Worm (Caenorhabditis elegans): Measurements from ENCODE around the gene ZK813.5.

Gene ZK813.5

DNA sequence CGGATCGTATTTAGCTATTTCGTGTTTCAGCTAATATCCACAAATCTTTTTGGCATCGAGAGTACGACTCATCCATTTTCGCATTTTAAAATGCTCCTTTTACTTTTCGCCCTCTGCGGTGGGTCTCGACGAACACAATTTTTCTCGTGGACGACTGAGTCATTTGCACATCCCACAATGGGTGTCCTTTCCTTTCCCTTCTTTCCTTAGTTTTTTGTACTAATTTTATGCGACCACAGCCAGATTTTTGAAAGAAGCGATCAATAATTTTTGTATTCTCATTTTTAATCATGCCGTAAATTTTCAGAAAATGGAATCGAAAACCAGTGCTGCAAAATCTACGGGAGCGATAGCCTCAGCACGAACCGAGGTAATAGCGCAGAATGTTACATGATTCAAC lies 49.3 kb downstream of the ZK813.5 start, which contains the start of gene C04F6.9:
TSS of gene C04F6.9 (plus strand) at position 301 of the 400 bp plus-strand sequence.
- no peak for TF ChIP-seq C34B4.2 (tag; optimal IDR thresholded peaks at IDR 0.05)
- TF ChIP-seq sox-4 (tag; optimal IDR thresholded peaks at IDR 0.05), result no peak
- TF ChIP-seq aly-2 (tag; optimal IDR thresholded peaks at IDR 0.05), result no peak
- TF ChIP-seq nhr-47 (tag; optimal IDR thresholded peaks at IDR 0.05), result no peak
- TF ChIP-seq egl-13 (tag; optimal IDR thresholded peaks at IDR 0.05), result no peak
- TF ChIP-seq vab-15 (tag; optimal IDR thresholded peaks at IDR 0.05), result no peak
- no peak for TF ChIP-seq unc-130 (tag; optimal IDR thresholded peaks at IDR 0.05)
- TF ChIP-seq fkh-10 (GFP tag; optimal IDR thresholded peaks at IDR 0.05), result no peak
- TF ChIP-seq nhr-76 (tag; optimal IDR thresholded peaks at IDR 0.05), result no peak
- TF ChIP-seq ets-5 (GFP tag; IDR thresholded peaks at IDR 0.05), result no peak
- no peak for TF ChIP-seq nhr-28 (tag; optimal IDR thresholded peaks at IDR 0.05)
- no peak for TF ChIP-seq mep-1 (tag; optimal IDR thresholded peaks at IDR 0.05)

DNA sequence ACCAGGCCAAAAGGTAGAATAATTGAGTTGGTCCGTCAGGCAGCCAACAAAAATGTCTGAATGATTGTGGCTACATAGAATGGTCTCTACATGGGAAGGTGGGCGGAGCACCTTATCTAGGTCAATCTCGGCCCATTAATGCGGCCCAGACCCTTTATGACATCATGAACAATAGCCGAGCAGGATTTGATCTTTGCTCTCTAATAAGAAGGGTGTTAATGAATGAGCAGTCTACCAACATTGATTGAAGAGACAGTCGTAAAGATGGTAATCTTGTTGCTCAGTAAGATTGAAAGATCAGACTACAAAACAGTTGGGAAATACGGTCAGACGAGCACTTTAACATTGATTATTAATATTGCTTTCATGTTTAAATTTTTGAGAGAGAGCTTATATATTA lies 50.6 kb downstream of the ZK813.5 start:
- no peak for TF ChIP-seq pag-3 (tag; optimal IDR thresholded peaks at IDR 0.05; ENCODE audit: borderline replicate concordance, insufficient read depth)
- TF ChIP-seq F16B12.6 (tag; optimal IDR thresholded peaks at IDR 0.05), result no peak
- TF ChIP-seq vab-15 (tag; optimal IDR thresholded peaks at IDR 0.05), result no peak
- TF ChIP-seq irx-1 (tag; optimal IDR thresholded peaks at IDR 0.05), result no peak
- no peak for TF ChIP-seq C34B4.2 (tag; optimal IDR thresholded peaks at IDR 0.05)
- TF ChIP-seq skn-1 (tag; optimal IDR thresholded peaks at IDR 0.05), result no peak
- no peak for TF ChIP-seq swsn-7 (tag; optimal IDR thresholded peaks at IDR 0.05)

DNA sequence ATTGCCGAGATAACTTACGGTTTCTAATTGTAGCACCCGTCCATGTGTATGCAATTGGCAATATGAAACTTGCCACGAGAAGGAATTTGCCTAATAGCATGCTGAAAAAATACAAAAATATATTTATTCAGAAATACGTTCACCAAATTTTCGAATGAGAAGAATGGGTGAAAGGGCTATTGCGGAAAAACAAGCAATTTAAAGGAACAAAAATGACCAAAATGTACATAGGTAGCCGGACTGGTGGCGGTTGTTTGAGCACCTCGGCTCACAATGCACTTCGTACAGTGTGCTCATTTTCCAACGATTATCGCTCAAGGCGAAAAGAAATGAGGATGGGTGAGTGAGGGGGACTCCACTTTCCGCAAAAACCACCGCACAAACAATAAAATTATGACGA lies 51.1 kb downstream of the ZK813.5 start, which contains the start of gene cht-1:
TSS of gene cht-1 (minus strand) at position 101 of the 400 bp plus-strand sequence.
- TF ChIP-seq C34B4.2 (tag; optimal IDR thresholded peaks at IDR 0.05) (no peak), unc-62 (GFP tag; optimal IDR thresholded peaks at IDR 0.05) (no peak), lin-13 (GFP tag; optimal IDR thresholded peaks at IDR 0.05) (no peak), fkh-10 (GFP tag; optimal IDR thresholded peaks at IDR 0.05) (no peak), fkh-8 (tag; optimal IDR thresholded peaks at IDR 0.05) (no peak), pqm-1 (tag; optimal IDR thresholded peaks at IDR 0.05) (no peak), elt-3 (tag; optimal IDR thresholded peaks at IDR 0.05) (no peak)
